Worm (Caenorhabditis elegans) whole organism, mixed stage, embryonic: ENCODE results near the gene T25B9.1.

Experiments
- bed-3 ChIP-seq: fragments of 200-800 bp; sonication (Bioruptor generic); optimal IDR thresholded peaks from 3 replicates; lab custom pipeline; 2018; ENCODE audit warnings: mild to moderate bottlenecking, missing genetic modification characterization, moderate library complexity, missing compliant biosample characterization
- blmp-1 ChIP-seq: fragments of 150-350 bp; optimal IDR thresholded peaks from 2 replicates; lab custom pipeline; 2014; ENCODE audit warnings: missing biosample characterization, missing genetic modification characterization
- ceh-39 ChIP-seq: fragments of 150-350 bp; optimal IDR thresholded peaks from 2 replicates; lab custom pipeline; 2014; ENCODE audit warnings: missing biosample characterization, missing genetic modification characterization
- ceh-43 ChIP-seq: fragments of 200-800 bp; sonication (Bioruptor generic); optimal IDR thresholded peaks from 2 replicates; lab custom pipeline; 2018; ENCODE audit warnings: mild to moderate bottlenecking, missing genetic modification characterization, moderate library complexity, missing compliant biosample characterization
- ceh-83 ChIP-seq: fragments of 200-800 bp; sonication (Bioruptor generic); optimal IDR thresholded peaks from 2 replicates; lab custom pipeline; 2018; ENCODE audit warnings: mild to moderate bottlenecking, missing genetic modification characterization, missing compliant biosample characterization
- ces-1 ChIP-seq: fragments of 150-350 bp; optimal IDR thresholded peaks from 2 replicates; lab custom pipeline; 2014; ENCODE audit warnings: missing biosample characterization, missing genetic modification reagents, missing genetic modification characterization
- cnd-1 ChIP-seq: fragments of 200-800 bp; sonication (Bioruptor generic); optimal IDR thresholded peaks from 2 replicates; lab custom pipeline; 2018; ENCODE audit warnings: mild to moderate bottlenecking, missing genetic modification characterization, missing compliant biosample characterization
- elt-1 ChIP-seq: sonication (generic microtip); optimal IDR thresholded peaks from 2 replicates; lab custom pipeline; 2017; ENCODE audit warnings: missing genetic modification characterization, mild to moderate bottlenecking, missing compliant biosample characterization, antibody characterized with exemption, moderate library complexity, borderline replicate concordance; ENCODE audit not compliant: insufficient read depth
- elt-3 ChIP-seq: fragments of 150-350 bp; optimal IDR thresholded peaks from 2 replicates; lab custom pipeline; 2014; ENCODE audit warnings: missing biosample characterization, missing genetic modification characterization
- ham-2 ChIP-seq: fragments of 200-800 bp; sonication (Bioruptor generic); optimal IDR thresholded peaks from 2 replicates; lab custom pipeline; 2018; ENCODE audit warnings: mild to moderate bottlenecking, missing genetic modification characterization, missing compliant biosample characterization
- hlh-1 ChIP-seq: fragments of 150-350 bp; optimal IDR thresholded peaks from 2 replicates; lab custom pipeline; 2014; ENCODE audit warnings: missing biosample characterization, missing genetic modification reagents, missing genetic modification characterization
- lin-13 ChIP-seq: fragments of 150-350 bp; optimal IDR thresholded peaks from 2 replicates; lab custom pipeline; 2014; ENCODE audit warnings: missing biosample characterization, missing genetic modification characterization
- lin-32 ChIP-seq: fragments of 200-800 bp; sonication (Bioruptor generic); optimal IDR thresholded peaks from 2 replicates; lab custom pipeline; 2018; ENCODE audit warnings: mild to moderate bottlenecking, missing genetic modification characterization, missing compliant biosample characterization
- lsy-2 ChIP-seq: fragments of 150-350 bp; optimal IDR thresholded peaks from 2 replicates; lab custom pipeline; 2014; ENCODE audit warnings: missing biosample characterization, missing genetic modification characterization
- mab-5 ChIP-seq: fragments of 150-350 bp; optimal IDR thresholded peaks from 2 replicates; lab custom pipeline; 2014; ENCODE audit warnings: missing biosample characterization, missing genetic modification characterization
- mep-1 ChIP-seq: fragments of 150-350 bp; optimal IDR thresholded peaks from 2 replicates; lab custom pipeline; 2017; ENCODE audit warnings: missing biosample characterization, missing genetic modification reagents, missing genetic modification characterization, inconsistent platforms
- mls-2 ChIP-seq: sonication (generic microtip); optimal IDR thresholded peaks from 2 replicates; lab custom pipeline; 2016; ENCODE audit warnings: mild to moderate bottlenecking, missing genetic modification characterization, moderate library complexity, missing compliant biosample characterization
- nhr-12 ChIP-seq: fragments of 150-350 bp; optimal IDR thresholded peaks from 2 replicates; lab custom pipeline; 2014; ENCODE audit warnings: missing biosample characterization, missing genetic modification characterization
- nhr-237 ChIP-seq: fragments of 150-350 bp; optimal IDR thresholded peaks from 2 replicates; lab custom pipeline; 2014; ENCODE audit warnings: missing biosample characterization, missing genetic modification characterization
- nhr-28 ChIP-seq: fragments of 150-350 bp; optimal IDR thresholded peaks from 2 replicates; lab custom pipeline; 2014; ENCODE audit warnings: missing biosample characterization, missing genetic modification characterization
- nhr-76 ChIP-seq: sonication (generic microtip); optimal IDR thresholded peaks from 2 replicates; lab custom pipeline; 2017; ENCODE audit warnings: missing biosample characterization, missing genetic modification characterization
- sem-2 ChIP-seq: fragments of 200-800 bp; sonication (Bioruptor generic); optimal IDR thresholded peaks from 2 replicates; lab custom pipeline; 2018; ENCODE audit warnings: mild to moderate bottlenecking, missing genetic modification characterization, missing compliant biosample characterization
- snpc-4 ChIP-seq: fragments of 150-350 bp; optimal IDR thresholded peaks from 2 replicates; lab custom pipeline; 2014; ENCODE audit warnings: missing biosample characterization, missing genetic modification characterization
- sptf-1 ChIP-seq: sonication (generic microtip); optimal IDR thresholded peaks from 2 replicates; lab custom pipeline; 2017; ENCODE audit warnings: mild to moderate bottlenecking, missing genetic modification characterization, moderate library complexity, missing compliant biosample characterization
- unc-120 ChIP-seq: sonication (generic microtip); optimal IDR thresholded peaks from 2 replicates; lab custom pipeline; 2017; ENCODE audit warnings: missing genetic modification characterization, missing compliant biosample characterization; ENCODE audit not compliant: poor library complexity, severe bottlenecking
- unc-39 ChIP-seq: fragments of 150-350 bp; optimal IDR thresholded peaks from 2 replicates; lab custom pipeline; 2014; ENCODE audit warnings: missing biosample characterization, missing genetic modification characterization
- zip-8 ChIP-seq: fragments of 150-350 bp; optimal IDR thresholded peaks from 2 replicates; lab custom pipeline; 2014; ENCODE audit warnings: missing biosample characterization, missing genetic modification characterization
- ztf-11 ChIP-seq: fragments of 150-350 bp; optimal IDR thresholded peaks from 2 replicates; lab custom pipeline; 2014; ENCODE audit warnings: missing biosample characterization, missing genetic modification characterization

The T25B9.1 gene

DNA sequence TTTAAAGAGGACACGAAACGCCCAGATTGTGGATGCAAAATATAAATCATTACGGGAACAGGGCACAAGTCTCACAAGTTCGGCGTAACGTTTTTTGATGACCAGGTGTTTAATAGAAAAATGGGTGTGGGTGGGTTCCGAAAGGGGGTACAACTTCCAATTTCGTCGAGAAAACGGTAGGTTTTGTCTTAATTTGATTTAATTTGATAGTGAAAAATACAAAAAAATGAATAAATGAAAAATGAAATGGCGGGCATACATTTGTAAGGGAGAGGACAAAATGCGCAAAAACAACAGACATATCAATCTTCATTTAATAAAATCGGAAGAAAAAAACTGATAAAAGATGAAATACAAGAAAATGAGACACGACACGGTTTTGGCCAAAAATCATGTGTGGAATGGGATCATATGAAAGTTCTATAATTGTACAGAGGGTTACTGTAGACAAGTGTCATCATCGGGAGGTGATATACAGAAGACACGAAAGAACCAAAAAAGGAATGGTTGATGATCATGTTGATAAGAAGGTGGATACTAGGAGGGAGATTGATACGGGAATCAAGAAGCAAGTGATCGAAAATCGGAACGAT is 48.0 kb downstream of the T25B9.1 start:
- TF ChIP-seq ztf-11 (tag; lab: Kevin White, UChicago) (no peak), unc-120 (tag; lab: Kevin White, UChicago) (no peak), nhr-237 (no peak), zip-8 (tag; lab: Kevin White, UChicago) (no peak), ceh-39 (no peak), mab-5 (tag; lab: Kevin White, UChicago) (no peak), lin-13 (tag; lab: Kevin White, UChicago) (no peak), elt-1 (tag; lab: Kevin White, UChicago) (no peak), sem-2 (GFP tag; lab: Kevin White, UChicago) (no peak), hlh-1 (tag; lab: Kevin White, UChicago) (no peak), unc-39 (tag; lab: Kevin White, UChicago) (no peak), snpc-4 (tag; lab: Kevin White, UChicago) (no peak), cnd-1 (no peak), ceh-83 (GFP tag; lab: Kevin White, UChicago) (no peak), lin-32 (no peak)

DNA sequence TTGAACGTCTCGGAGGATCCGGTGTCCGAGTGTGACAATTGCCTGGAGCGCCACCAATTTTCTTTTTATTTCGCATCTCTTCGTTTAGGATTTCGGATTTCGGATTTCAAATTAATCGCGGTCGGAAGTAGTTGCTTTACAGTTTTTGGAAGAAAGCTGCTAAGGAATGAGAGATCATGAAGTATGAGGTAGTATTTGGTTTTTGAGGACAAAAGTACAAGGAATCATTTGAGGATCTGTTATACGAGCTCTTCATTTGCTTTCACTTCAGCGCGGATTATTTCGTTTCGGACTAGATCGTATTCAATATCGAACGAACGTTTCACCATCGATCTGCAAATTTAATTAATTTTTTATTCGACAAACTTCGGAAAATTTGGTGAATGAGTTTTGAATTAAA is 50.3 kb downstream of the T25B9.1 start, which contains the start of gene R102.11:
Gene R102.11, minus strand, starts transcription at position 101 of the 400 bp plus-strand sequence.
- no peak for TF ChIP-seq mep-1 (tag; lab: Kevin White, UChicago)
- TF ChIP-seq mls-2, result no peak
- TF ChIP-seq sem-2 (GFP tag; lab: Kevin White, UChicago), result no peak
- TF ChIP-seq ceh-39, result no peak
- no peak for TF ChIP-seq ham-2
- TF ChIP-seq bed-3 (GFP tag; lab: Kevin White, UChicago), result no peak
- no peak for TF ChIP-seq snpc-4 (tag; lab: Kevin White, UChicago)
- no peak for TF ChIP-seq nhr-76 (tag; lab: Kevin White, UChicago)
- TF ChIP-seq nhr-237, result no peak
- TF ChIP-seq sptf-1, result no peak
- TF ChIP-seq ceh-83 (GFP tag; lab: Kevin White, UChicago), result no peak
- no peak for TF ChIP-seq elt-3 (tag; lab: Kevin White, UChicago)
- TF ChIP-seq lsy-2, result no peak
- TF ChIP-seq nhr-28, result no peak
- no peak for TF ChIP-seq zip-8 (tag; lab: Kevin White, UChicago)
- no peak for TF ChIP-seq nhr-12
- no peak for TF ChIP-seq blmp-1 (tag; lab: Kevin White, UChicago)
- TF ChIP-seq mab-5 (tag; lab: Kevin White, UChicago), result no peak
- TF ChIP-seq lin-13 (tag; lab: Kevin White, UChicago), result no peak

DNA sequence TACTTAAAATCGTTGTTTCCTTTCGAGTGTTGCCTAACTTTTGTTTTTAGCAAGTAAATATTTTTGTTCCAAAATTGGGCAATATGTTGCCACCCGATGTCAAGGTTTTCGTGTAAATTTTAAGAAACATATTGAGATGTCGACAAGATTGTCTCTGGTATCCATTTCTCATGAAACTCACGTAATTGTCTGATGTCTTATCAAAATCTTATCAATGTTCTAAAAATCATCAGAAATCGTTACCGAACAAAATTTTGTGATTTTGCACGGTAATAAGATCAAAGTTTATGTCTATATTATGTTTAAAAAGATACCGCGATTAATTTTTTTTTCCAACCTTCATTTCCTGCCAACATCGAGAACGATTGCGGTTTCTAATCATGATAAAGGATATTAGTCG is 50.9 kb downstream of the T25B9.1 start:
- TF ChIP-seq ces-1 (GFP tag; lab: Kevin White, UChicago) (no peak), ceh-43 (GFP tag; lab: Kevin White, UChicago) (no peak), mep-1 (tag; lab: Kevin White, UChicago) (no peak), unc-39 (tag; lab: Kevin White, UChicago) (no peak)
- TF ChIP-seq, all 35 proteins: peak for 0

DNA sequence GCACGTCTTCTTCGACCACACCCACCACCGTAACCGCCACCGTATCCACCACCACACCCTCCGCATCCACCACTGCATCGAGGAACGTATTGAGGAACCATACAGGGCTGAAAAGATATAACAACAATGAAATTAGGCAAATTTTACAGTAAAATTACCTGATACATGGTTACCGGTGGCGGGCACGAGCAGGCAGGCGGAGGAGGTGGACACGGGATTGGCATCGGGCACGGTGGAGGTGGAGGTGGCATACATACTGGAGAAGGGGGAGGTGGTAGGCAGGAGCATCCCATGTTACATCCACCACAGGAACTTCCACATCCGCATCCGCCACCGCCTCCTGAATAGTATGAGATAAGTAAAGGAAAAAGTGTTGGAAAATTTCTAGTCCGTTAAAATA is 51.5 kb downstream of the T25B9.1 start:
- no peak for TF ChIP-seq lin-32
- TF ChIP-seq ceh-83 (GFP tag; lab: Kevin White, UChicago), result no peak
